Worm (Caenorhabditis elegans) whole organism, L4/young adult: ENCODE data around the gene gtl-1.
"Not testable (repeated sequence)": the region's sequence is repeated elsewhere in the genome, so short reads cannot be mapped to it uniquely, and the experiment has no call there.

ENCODE experiments used
- dao-5 ChIP-seq: sonication (generic microtip); optimal IDR thresholded peaks from 2 replicates; lab custom pipeline; 2016; ENCODE audit warnings: missing genotype, missing genetic modification characterization, moderate library complexity, missing compliant biosample characterization
- him-1 ChIP-seq: sonication (generic microtip); optimal IDR thresholded peaks from 2 replicates; lab custom pipeline; 2016; ENCODE audit warnings: missing genotype, missing genetic modification reagents, missing genetic modification characterization, missing compliant biosample characterization

DNA sequence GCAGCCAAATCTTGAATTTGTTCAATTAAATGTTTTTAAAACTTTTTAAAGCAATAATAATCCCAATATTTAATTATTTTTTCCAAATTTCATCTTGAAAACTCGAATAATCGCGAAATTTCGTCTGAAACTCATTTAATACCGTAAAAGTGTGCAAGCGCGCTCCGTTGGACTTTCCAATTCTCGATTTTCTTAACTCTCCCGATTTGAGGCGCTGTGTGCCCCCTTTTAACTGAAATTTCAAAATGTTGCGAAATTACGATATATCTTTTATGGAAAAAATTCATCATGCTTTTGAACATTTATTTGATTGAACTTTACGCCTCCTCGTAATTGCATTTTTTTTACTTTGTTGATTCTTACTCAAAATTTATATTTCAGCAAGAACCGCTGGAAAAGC, 56.9 kb downstream of the gtl-1 start, which contains the start of gene R07H5.11:
- not testable (repeated sequence) for TF ChIP-seq him-1; dao-5 (tag; lab: Kevin White, UChicago)
